Fruit fly (Drosophila melanogaster): ENCODE data around the gene CG42300.

CG42300 gene

dm6 chrX:15594230-15594857, 38.5 kb upstream of the CG42300 start (continued):
- peak; percentile 8 for TF ChIP-seq Vsx1 (GFP tag; optimal IDR thresholded peaks at IDR 0.05)
- TF ChIP-seq CG6854 (GFP tag; optimal IDR thresholded peaks at IDR 0.05), result no peak
- no peak for TF ChIP-seq ERR (GFP tag; optimal IDR thresholded peaks at IDR 0.05)
- TF ChIP-seq Sox102F (GFP tag; optimal IDR thresholded peaks at IDR 0.05), result peak; percentile 52
- TF ChIP-seq zen (tag; optimal IDR thresholded peaks at IDR 0.05), result peak; percentile 2
- peak; percentile 5 for TF ChIP-seq ind (GFP tag; optimal IDR thresholded peaks at IDR 0.05)
- 0 out of 2 replicates have a peak, but pooled peaks have one; percentile 30 for TF ChIP-seq inv (GFP tag; IDR thresholded peaks at IDR 0.05; ENCODE audit: partially characterized antibody)
- peak; percentile 85 for TF ChIP-seq CG32532 (GFP tag; IDR thresholded peaks at IDR 0.05)
- no peak for TF ChIP-seq CG15514 (GFP tag; optimal IDR thresholded peaks at IDR 0.05)
- TF ChIP-seq Sin3A (optimal IDR thresholded peaks at IDR 0.05), result no peak
- TF ChIP-seq pros (GFP tag; optimal IDR thresholded peaks at IDR 0.05), result no peak
- peak; percentile 97 for TF ChIP-seq CTCF (GFP tag; optimal IDR thresholded peaks at IDR 0.05)
- no peak for TF ChIP-seq BEAF-32 (GFP tag; optimal IDR thresholded peaks at IDR 0.05)
- TF ChIP-seq CG15696 (tag; optimal IDR thresholded peaks at IDR 0.05), result peak; percentile 60
- TF ChIP-seq CG14050 (GFP tag; IDR thresholded peaks at IDR 0.05), result no peak
- TF ChIP-seq lilli (GFP tag; optimal IDR thresholded peaks at IDR 0.05), result peak; percentile 16
- no peak for TF ChIP-seq CG14710 (tag; optimal IDR thresholded peaks at IDR 0.05)
- no peak for TF ChIP-seq wdn (GFP tag; IDR thresholded peaks at IDR 0.05)
- TF ChIP-seq tll (GFP tag; optimal IDR thresholded peaks at IDR 0.05), result no peak
- TF ChIP-seq Rx (GFP tag; IDR thresholded peaks at IDR 0.05), result peak; percentile 17; the same call in 1 of the 2 replicates
- no peak for TF ChIP-seq MTF-1 (GFP tag; optimal IDR thresholded peaks at IDR 0.05; ENCODE audit: borderline replicate concordance)
- TF ChIP-seq CG4282 (GFP tag; optimal IDR thresholded peaks at IDR 0.05), result no peak
- peak; percentile 30 for TF ChIP-seq Hsf (GFP tag; optimal IDR thresholded peaks at IDR 0.05)
- TF ChIP-seq CG11456 (GFP tag; IDR thresholded peaks at IDR 0.05), result peak; percentile 94
- TF ChIP-seq Sry-δ (GFP tag; optimal IDR thresholded peaks at IDR 0.05), result no peak
- no peak for TF ChIP-seq Hr39 (optimal IDR thresholded peaks at IDR 0.05)
- no peak for TF ChIP-seq mam (GFP tag; optimal IDR thresholded peaks at IDR 0.05)
- no peak for TF ChIP-seq CG7271 (tag; optimal IDR thresholded peaks at IDR 0.05)
- 0 out of 2 replicates have a peak, but pooled peaks have one; percentile 22 for TF ChIP-seq CG5953 (GFP tag; IDR thresholded peaks at IDR 0.05)
- peak; percentile 30 for TF ChIP-seq az2 (GFP tag; optimal IDR thresholded peaks at IDR 0.05)
- no peak for TF ChIP-seq CG34376 (GFP tag; optimal IDR thresholded peaks at IDR 0.05)
- peak; percentile 2 for TF ChIP-seq Fer3 (tag; optimal IDR thresholded peaks at IDR 0.05)
- TF ChIP-seq HHEX (GFP tag; optimal IDR thresholded peaks at IDR 0.05), result no peak
- no peak for TF ChIP-seq sna (GFP tag; IDR thresholded peaks at IDR 0.05; ENCODE audit: partially characterized antibody)
- TF ChIP-seq Meics (GFP tag; optimal IDR thresholded peaks at IDR 0.05), result peak; percentile 27
- TF ChIP-seq Ets97D (GFP tag; optimal IDR thresholded peaks at IDR 0.05), result no peak
- no peak for TF ChIP-seq CG10321 (GFP tag; IDR thresholded peaks at IDR 0.05)
- TF ChIP-seq Sry-β (GFP tag; optimal IDR thresholded peaks at IDR 0.05), result no peak
- TF ChIP-seq dysf (GFP tag; IDR thresholded peaks at IDR 0.05), result peak; percentile 55; the same call in 1 of the 3 replicates
- TF ChIP-seq CG8765 (GFP tag; IDR thresholded peaks at IDR 0.05), result no peak; the same call in 1 of the 2 replicates
- peak; percentile 12; the same call in 1 of the 3 replicates for TF ChIP-seq croc (GFP tag; conservative IDR thresholded peaks at IDR 0.05)
- TF ChIP-seq cg (GFP tag; optimal IDR thresholded peaks at IDR 0.05), result no peak
- TF ChIP-seq CG11696 (GFP tag; IDR thresholded peaks at IDR 0.05), result no peak
- no peak for TF ChIP-seq CG33213 (GFP tag; optimal IDR thresholded peaks at IDR 0.05)
- no peak for TF ChIP-seq CG6254 (GFP tag; optimal IDR thresholded peaks at IDR 0.05)
- TF ChIP-seq CG4328 (GFP tag; optimal IDR thresholded peaks at IDR 0.05), result no peak
- TF ChIP-seq CG43689 (GFP tag; IDR thresholded peaks at IDR 0.05), result no peak
- TF ChIP-seq CG6683 (GFP tag; optimal IDR thresholded peaks at IDR 0.05), result no peak
- no peak for TF ChIP-seq gt (GFP tag; IDR thresholded peaks at IDR 0.05)
- TF ChIP-seq sim (GFP tag; IDR thresholded peaks at IDR 0.05), result no peak
- no peak for TF ChIP-seq CG13123 (GFP tag; optimal IDR thresholded peaks at IDR 0.05)

Measured in whole organism, embryonic.